Fruit fly (Drosophila melanogaster) whole organism, embryonic: ENCODE results near the gene vari.
A peak's percentile ranks its signal among the peaks of the same experiment; 100 is the strongest.

Experiments
- Aef1 ChIP-seq: fragments of 200-800 bp; sonication (Bioruptor generic); IDR thresholded peaks from 3 replicates; pipeline ENCODE4 v1.3.6; 2022; ENCODE audit warnings: missing biosample characterization, missing genetic modification characterization
- CG10274 ChIP-seq: fragments of 200-800 bp; sonication (Bioruptor generic); optimal IDR thresholded peaks from 3 replicates; lab custom pipeline; 2017; ENCODE audit warnings: missing biosample characterization, mild to moderate bottlenecking, missing genetic modification characterization
- CG1233 ChIP-seq: fragments of 200-800 bp; sonication (Bioruptor generic); optimal IDR thresholded peaks from 4 replicates; lab custom pipeline; 2018; ENCODE audit warnings: missing biosample characterization, mild to moderate bottlenecking, missing genetic modification characterization
- CG14014 ChIP-seq: fragments of 200-800 bp; sonication (Bioruptor generic); IDR thresholded peaks from 2 replicates; pipeline ENCODE4 v1.3.6; 2022; ENCODE audit warnings: missing biosample characterization, missing genetic modification characterization
- CG15269 ChIP-seq: fragments of 200-800 bp; sonication (Bioruptor generic); optimal IDR thresholded peaks from 2 replicates; lab custom pipeline; 2018; ENCODE audit warnings: missing biosample characterization, mild to moderate bottlenecking, missing genetic modification characterization, moderate library complexity
- CG17359 ChIP-seq: fragments of 200-800 bp; sonication (Bioruptor generic); optimal IDR thresholded peaks from 3 replicates; lab custom pipeline; 2018; ENCODE audit warnings: missing biosample characterization, mild to moderate bottlenecking, missing genetic modification characterization, moderate library complexity
- CG17361 ChIP-seq: fragments of 200-800 bp; sonication (Bioruptor generic); IDR thresholded peaks from 3 replicates; pipeline ENCODE4 v1.3.6; 2022; ENCODE audit warnings: missing biosample characterization, missing genetic modification characterization
- CG17802 ChIP-seq: fragments of 200-800 bp; sonication (Bioruptor generic); optimal IDR thresholded peaks from 2 replicates; lab custom pipeline; 2018; ENCODE audit warnings: missing biosample characterization, mild to moderate bottlenecking, missing genetic modification characterization, moderate library complexity
- CG17829 ChIP-seq: fragments of 200-800 bp; optimal IDR thresholded peaks from 2 replicates; lab custom pipeline; 2019; ENCODE audit warnings: missing biosample characterization, mild to moderate bottlenecking, missing genetic modification characterization, moderate library complexity
- CG2875 ChIP-seq: fragments of 200-800 bp; sonication (Bioruptor generic); optimal IDR thresholded peaks from 2 replicates; lab custom pipeline; 2017; ENCODE audit warnings: missing biosample characterization, mild to moderate bottlenecking, missing genetic modification characterization, missing genetic modification reagents
- CG2889 ChIP-seq: fragments of 200-800 bp; sonication (Bioruptor generic); IDR thresholded peaks from 3 replicates; pipeline ENCODE4 v1.3.6; 2022; ENCODE audit warnings: missing biosample characterization, missing genetic modification characterization
- CG30431 ChIP-seq: fragments of 200-800 bp; sonication (Bioruptor generic); optimal IDR thresholded peaks from 2 replicates; lab custom pipeline; 2017; ENCODE audit warnings: missing biosample characterization, missing genetic modification characterization
- CG6272 ChIP-seq: fragments of 200-800 bp; sonication (Bioruptor generic); IDR thresholded peaks from 2 replicates; pipeline ENCODE4 v1.3.6; 2022; ENCODE audit warnings: missing biosample characterization, missing genetic modification characterization
- CG7556 ChIP-seq: fragments of 200-800 bp; sonication (Bioruptor generic); optimal IDR thresholded peaks from 2 replicates; lab custom pipeline; 2017; ENCODE audit warnings: missing biosample characterization, mild to moderate bottlenecking, missing genetic modification characterization
- CG8765 ChIP-seq: fragments of 200-800 bp; sonication (Bioruptor generic); IDR thresholded peaks from 2 replicates; pipeline ENCODE4 v1.3.6; 2022; ENCODE audit warnings: missing biosample characterization, missing genetic modification characterization
- CG9797 ChIP-seq: fragments of 200-800 bp; sonication (Bioruptor generic); optimal IDR thresholded peaks from 3 replicates; lab custom pipeline; 2018; ENCODE audit warnings: missing biosample characterization, mild to moderate bottlenecking, missing genetic modification characterization
- Dfd ChIP-seq, 2 experiments: fragments of >200 bp; optimal IDR thresholded peaks; 2 replicates each; lab custom pipeline; 2017; ENCODE audit warnings: missing biosample characterization in 2 of 2, missing genetic modification characterization in 2 of 2
- Dll ChIP-seq: fragments of 200-800 bp; sonication (Bioruptor generic); IDR thresholded peaks from 4 replicates; pipeline ENCODE4 v1.3.6; 2022; ENCODE audit warnings: missing biosample characterization, missing genetic modification characterization; ENCODE audit not compliant: partially characterized antibody
- Gsc ChIP-seq: fragments of 200-800 bp; sonication (Bioruptor generic); IDR thresholded peaks from 2 replicates; pipeline ENCODE4 v1.3.6; 2022; ENCODE audit warnings: missing biosample characterization, missing genetic modification characterization
- HLH4C ChIP-seq: fragments of 200-800 bp; sonication (Bioruptor generic); IDR thresholded peaks from 3 replicates; pipeline ENCODE4 v1.3.6; 2022; ENCODE audit warnings: missing biosample characterization, missing genetic modification characterization; ENCODE audit not compliant: partially characterized antibody
- Hmr ChIP-seq: fragments of 200-800 bp; sonication (Bioruptor generic); optimal IDR thresholded peaks from 3 replicates; lab custom pipeline; 2017; ENCODE audit warnings: mild to moderate bottlenecking, missing biosample characterization, missing genetic modification reagents, missing genetic modification characterization
- Jarid2 ChIP-seq: fragments of 200-800 bp; sonication (Bioruptor generic); optimal IDR thresholded peaks from 3 replicates; lab custom pipeline; 2017; ENCODE audit warnings: mild to moderate bottlenecking, missing biosample characterization, missing genetic modification reagents, missing genetic modification characterization
- NC2α ChIP-seq: fragments of 200-800 bp; sonication (Bioruptor generic); optimal IDR thresholded peaks from 2 replicates; lab custom pipeline; 2016; ENCODE audit warnings: missing biosample characterization, missing genetic modification characterization
- NK7.1 ChIP-seq: fragments of 200-800 bp; sonication (Bioruptor generic); optimal IDR thresholded peaks from 3 replicates; lab custom pipeline; 2016; ENCODE audit warnings: missing biosample characterization, missing genetic modification characterization
- Oaz ChIP-seq: fragments of 200-800 bp; sonication (Bioruptor generic); IDR thresholded peaks from 2 replicates; pipeline ENCODE4 v1.3.6; 2022; ENCODE audit warnings: missing biosample characterization, missing genetic modification characterization
- Poxn ChIP-seq: fragments of 200-800 bp; sonication (Bioruptor generic); IDR thresholded peaks from 2 replicates; pipeline ENCODE4 v1.3.6; 2022; ENCODE audit warnings: missing biosample characterization, missing genetic modification characterization
- Ptx1 ChIP-seq: fragments of 200-800 bp; sonication (Bioruptor generic); IDR thresholded peaks from 2 replicates; pipeline ENCODE4 v1.3.6; 2022; ENCODE audit warnings: missing biosample characterization, missing genetic modification characterization
- Sry-β ChIP-seq: fragments of 200-800 bp; sonication (Bioruptor generic); optimal IDR thresholded peaks from 2 replicates; lab custom pipeline; 2018; ENCODE audit warnings: missing biosample characterization, mild to moderate bottlenecking, missing genetic modification characterization, moderate library complexity
- TFAM ChIP-seq: fragments of 200-800 bp; sonication (Bioruptor generic); optimal IDR thresholded peaks from 2 replicates; lab custom pipeline; 2017; ENCODE audit warnings: missing biosample characterization, missing genetic modification characterization, inconsistent platforms
- ab ChIP-seq: fragments of 200-800 bp; sonication (Bioruptor generic); optimal IDR thresholded peaks from 2 replicates; lab custom pipeline; 2016; ENCODE audit warnings: missing biosample characterization, missing genetic modification characterization
- cas ChIP-seq: fragments of 200-800 bp; sonication (Bioruptor generic); IDR thresholded peaks from 2 replicates; pipeline ENCODE4 v1.3.6; 2022; ENCODE audit warnings: missing biosample characterization, missing genetic modification characterization
- crol ChIP-seq: fragments of 200-800 bp; sonication (Bioruptor generic); IDR thresholded peaks from 2 replicates; pipeline ENCODE4 v1.3.6; 2022; ENCODE audit warnings: missing biosample characterization, missing genetic modification characterization
- dpn ChIP-seq, 2 experiments: fragments of 200-800 bp; sonication (Bioruptor generic); optimal IDR thresholded peaks; 3 replicates each; lab custom pipeline; 2016; ENCODE audit warnings: missing biosample characterization in 2 of 2, missing genetic modification characterization in 2 of 2
- dysf ChIP-seq: fragments of 200-800 bp; sonication (Bioruptor generic); IDR thresholded peaks from 3 replicates; pipeline ENCODE4 v1.3.6; 2022; ENCODE audit warnings: missing biosample characterization, missing genetic modification characterization
- fru ChIP-seq: fragments of >200 bp; optimal IDR thresholded peaks from 2 replicates; lab custom pipeline; 2017
- hth ChIP-seq: fragments of >200 bp; optimal IDR thresholded peaks from 2 replicates; lab custom pipeline; 2017; ENCODE audit warnings: inconsistent platforms
- kay ChIP-seq: fragments of 200-800 bp; sonication (Bioruptor generic); optimal IDR thresholded peaks from 2 replicates; lab custom pipeline; 2016; ENCODE audit warnings: missing biosample characterization, missing genetic modification characterization
- lab ChIP-seq: fragments of 200-800 bp; sonication (Bioruptor generic); optimal IDR thresholded peaks from 3 replicates; lab custom pipeline; 2017; ENCODE audit warnings: missing biosample characterization, missing genetic modification characterization, mild to moderate bottlenecking, moderate library complexity, missing genetic modification reagents
- maf-S ChIP-seq: fragments of 200-800 bp; sonication (Bioruptor generic); optimal IDR thresholded peaks from 2 replicates; lab custom pipeline; 2016; ENCODE audit warnings: missing biosample characterization, missing genetic modification characterization
- mirr ChIP-seq: fragments of 200-800 bp; sonication (Bioruptor generic); optimal IDR thresholded peaks from 3 replicates; lab custom pipeline; 2018; ENCODE audit warnings: missing biosample characterization, mild to moderate bottlenecking, missing genetic modification characterization
- p53 ChIP-seq: fragments of 200-800 bp; sonication (Bioruptor generic); optimal IDR thresholded peaks from 2 replicates; lab custom pipeline; 2016; ENCODE audit warnings: missing biosample characterization, missing genetic modification characterization
- pb ChIP-seq: fragments of 200-800 bp; sonication (Bioruptor generic); optimal IDR thresholded peaks from 3 replicates; lab custom pipeline; 2016; ENCODE audit warnings: missing biosample characterization, missing genetic modification characterization
- pros ChIP-seq: fragments of 200-800 bp; sonication (Bioruptor generic); optimal IDR thresholded peaks from 3 replicates; lab custom pipeline; 2019; ENCODE audit warnings: missing biosample characterization, mild to moderate bottlenecking, missing genetic modification characterization, moderate library complexity
- sd ChIP-seq: fragments of 200-800 bp; sonication (Bioruptor generic); optimal IDR thresholded peaks from 3 replicates; lab custom pipeline; 2018; ENCODE audit warnings: missing biosample characterization, mild to moderate bottlenecking, missing genetic modification characterization, moderate library complexity
- slou ChIP-seq: fragments of 200-800 bp; sonication (Bioruptor generic); optimal IDR thresholded peaks from 3 replicates; lab custom pipeline; 2016; ENCODE audit warnings: missing biosample characterization, missing genetic modification characterization
- sr ChIP-seq: fragments of 200-800 bp; sonication (Bioruptor generic); IDR thresholded peaks from 3 replicates; pipeline ENCODE4 v1.3.6; 2022; ENCODE audit warnings: missing biosample characterization, missing genetic modification characterization
- stwl ChIP-seq: fragments of 200-800 bp; sonication (Bioruptor generic); optimal IDR thresholded peaks from 3 replicates; lab custom pipeline; 2018; ENCODE audit warnings: missing biosample characterization, mild to moderate bottlenecking, missing genetic modification characterization, moderate library complexity
- tx ChIP-seq: fragments of 200-800 bp; sonication (Bioruptor generic); optimal IDR thresholded peaks from 2 replicates; lab custom pipeline; 2016; ENCODE audit warnings: missing biosample characterization, missing genetic modification characterization
- unc-4 ChIP-seq: fragments of 200-800 bp; sonication (Bioruptor generic); IDR thresholded peaks from 2 replicates; pipeline ENCODE4 v1.3.6; 2022; ENCODE audit warnings: missing biosample characterization, missing genetic modification characterization; ENCODE audit not compliant: partially characterized antibody
- vvl ChIP-seq: fragments of 200-800 bp; sonication (Bioruptor generic); IDR thresholded peaks from 2 replicates; pipeline ENCODE4 v1.3.6; 2022; ENCODE audit warnings: missing biosample characterization, missing genetic modification characterization
- zen2 ChIP-seq: fragments of 200-800 bp; sonication (Bioruptor generic); IDR thresholded peaks from 3 replicates; pipeline ENCODE4 v1.3.6; 2022; ENCODE audit warnings: missing biosample characterization, missing genetic modification characterization; ENCODE audit not compliant: partially characterized antibody

The vari gene

DNA sequence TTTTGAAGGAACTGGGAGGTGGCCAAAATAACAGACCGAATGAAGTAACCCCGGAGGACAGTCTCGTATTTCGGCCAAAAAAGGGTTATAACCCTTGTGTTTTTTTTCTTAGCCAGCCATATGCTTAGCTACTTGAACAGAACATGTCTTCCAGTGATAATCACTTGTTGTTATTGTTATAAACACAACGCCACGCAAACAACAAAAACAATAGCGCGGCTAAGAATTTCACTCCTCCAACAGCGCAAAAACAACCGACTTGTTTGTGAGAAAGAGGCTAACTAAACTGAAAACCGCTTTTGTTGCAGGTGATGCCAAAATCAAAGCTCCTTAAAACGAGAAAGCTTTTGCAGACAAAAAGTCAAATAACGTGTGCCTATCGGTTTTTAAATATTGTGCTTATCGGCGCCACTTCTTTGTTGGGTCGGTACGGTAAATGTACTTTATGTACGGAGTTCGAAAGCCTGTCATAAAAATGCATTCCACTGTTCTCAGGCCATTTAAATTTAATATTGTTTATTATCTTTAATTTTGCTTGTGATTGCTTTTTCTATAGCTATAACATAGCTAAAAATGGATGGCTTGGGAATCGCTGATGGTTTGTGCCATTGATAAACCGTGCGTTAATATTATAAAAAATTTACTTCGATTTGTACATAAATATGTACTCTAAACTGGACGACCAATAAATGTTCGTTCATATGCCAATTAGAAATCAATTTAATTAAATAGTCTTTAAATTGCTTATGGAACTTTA is at the start of gene vari (continued):
- peak; percentile 31; the same call in 1 of the 2 replicates for TF ChIP-seq unc-4 (GFP tag; lab: Robert Waterston, UW)
- no peak for TF ChIP-seq HLH4C
- TF ChIP-seq Gsc (GFP tag; lab: Robert Waterston, UW), result no peak
- TF ChIP-seq CG2889 (GFP tag; lab: Robert Waterston, UW), result no peak
- TF ChIP-seq hth (lab: Kevin White, UChicago), result no peak
- peak; percentile 28 for TF ChIP-seq lab
- no peak for TF ChIP-seq slou (GFP tag; lab: Kevin White, UChicago)
- TF ChIP-seq Poxn, result no peak
- TF ChIP-seq CG2875, result no peak
- TF ChIP-seq kay, result no peak
- no peak for TF ChIP-seq CG10274 (GFP tag; lab: Kevin White, UChicago)
- TF ChIP-seq CG1233 (GFP tag; lab: Kevin White, UChicago), result no peak
- no peak for TF ChIP-seq CG30431 (GFP tag; lab: Kevin White, UChicago)
- TF ChIP-seq CG17359, result peak; percentile 1
- peak; percentile 80 for TF ChIP-seq Sry-β (GFP tag; lab: Kevin White, UChicago)
- TF ChIP-seq CG9797, result no peak
- TF ChIP-seq vvl (GFP tag; lab: Robert Waterston, UW), result peak; percentile 33; the same call in 1 of the 2 replicates
- peak; percentile 6 for TF ChIP-seq Hmr
- TF ChIP-seq Aef1 (GFP tag; lab: Robert Waterston, UW), result peak; percentile 44; the same call in 2 of the 3 replicates
- no peak for TF ChIP-seq CG14014 (GFP tag; lab: Robert Waterston, UW)
- no peak for TF ChIP-seq CG8765
- TF ChIP-seq CG15269 (tag; lab: Kevin White, UChicago), result peak; percentile 18
- TF ChIP-seq CG17802, result no peak
- TF ChIP-seq zen2, result no peak
- peak; percentile 84 for TF ChIP-seq Jarid2 (GFP tag; lab: Kevin White, UChicago)
- peak; percentile 51; the same call in 1 of the 3 replicates for TF ChIP-seq dysf (GFP tag; lab: Robert Waterston, UW)
- TF ChIP-seq NC2α, result no peak
- no peak for TF ChIP-seq NK7.1
- TF ChIP-seq Dll (GFP tag; lab: Robert Waterston, UW), result no peak
- TF ChIP-seq TFAM, result no peak
- no peak for TF ChIP-seq CG6272 (GFP tag; lab: Robert Waterston, UW)
- no peak for TF ChIP-seq dpn (GFP tag; optimal IDR thresholded peaks at IDR 0.05; lab: Kevin White, UChicago)
- no peak for TF ChIP-seq p53
- no peak for TF ChIP-seq Oaz (GFP tag; lab: Robert Waterston, UW)
- peak; percentile 37; the same call in 1 of the 3 replicates for TF ChIP-seq CG17361
- TF ChIP-seq ab (GFP tag; lab: Kevin White, UChicago), result no peak
- no peak for TF ChIP-seq cas (GFP tag; lab: Robert Waterston, UW)
- TF ChIP-seq maf-S, result no peak
- TF ChIP-seq stwl (tag; lab: Kevin White, UChicago), result no peak
- no peak for TF ChIP-seq sr (GFP tag; lab: Robert Waterston, UW)
- TF ChIP-seq crol (GFP tag; lab: Robert Waterston, UW), result no peak
- no peak for TF ChIP-seq Dfd (GFP tag; optimal IDR thresholded peaks at IDR 0.05; lab: Kevin White, UChicago)
- no peak for TF ChIP-seq CG7556 (GFP tag; lab: Kevin White, UChicago)
- no peak for TF ChIP-seq pros
- TF ChIP-seq Ptx1 (GFP tag; lab: Robert Waterston, UW), result no peak
- no peak for TF ChIP-seq tx (GFP tag; lab: Kevin White, UChicago)
- no peak for TF ChIP-seq sd (tag; lab: Kevin White, UChicago)
- TF ChIP-seq mirr, result peak; percentile 1
- no peak for TF ChIP-seq fru (lab: Kevin White, UChicago)
- no peak for TF ChIP-seq CG17829 (tag; lab: Kevin White, UChicago)
- TF ChIP-seq pb (GFP tag; lab: Kevin White, UChicago), result peak; percentile 18
